Worm (Caenorhabditis elegans): ENCODE data around the gene F25E5.8.

Gene F25E5.8

DNA sequence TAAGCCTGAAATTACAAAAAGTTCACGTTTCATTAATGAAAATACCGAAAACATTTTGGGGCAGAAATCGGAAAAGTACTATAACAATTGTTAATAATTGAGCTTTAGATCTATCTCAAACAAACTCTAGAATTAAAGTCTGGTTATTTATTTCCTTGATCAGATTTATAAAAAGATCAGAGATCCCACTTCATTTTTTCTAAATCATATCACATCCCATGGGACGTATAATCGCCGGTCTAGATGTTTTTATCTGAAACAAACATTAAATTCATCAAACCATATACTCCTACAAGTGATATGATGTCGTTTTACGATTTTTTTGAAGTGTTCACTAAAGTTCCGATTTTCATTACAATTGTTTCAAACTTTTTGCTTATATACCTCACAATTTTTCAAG is 24.0 kb upstream of the F25E5.8 start, which contains the start of gene str-41:
TSS of gene str-41 (plus strand) at position 301 of the 400 bp plus-strand sequence.
- TF ChIP-seq ceh-63 (GFP tag; optimal IDR thresholded peaks at IDR 0.05) (no peak), efl-1 (optimal IDR thresholded peaks at IDR 0.05) (no peak), efl-1 (GFP tag; optimal IDR thresholded peaks at IDR 0.05 in 1 of 2) (peak in 1 of 2 experiments; percentile 13)

DNA sequence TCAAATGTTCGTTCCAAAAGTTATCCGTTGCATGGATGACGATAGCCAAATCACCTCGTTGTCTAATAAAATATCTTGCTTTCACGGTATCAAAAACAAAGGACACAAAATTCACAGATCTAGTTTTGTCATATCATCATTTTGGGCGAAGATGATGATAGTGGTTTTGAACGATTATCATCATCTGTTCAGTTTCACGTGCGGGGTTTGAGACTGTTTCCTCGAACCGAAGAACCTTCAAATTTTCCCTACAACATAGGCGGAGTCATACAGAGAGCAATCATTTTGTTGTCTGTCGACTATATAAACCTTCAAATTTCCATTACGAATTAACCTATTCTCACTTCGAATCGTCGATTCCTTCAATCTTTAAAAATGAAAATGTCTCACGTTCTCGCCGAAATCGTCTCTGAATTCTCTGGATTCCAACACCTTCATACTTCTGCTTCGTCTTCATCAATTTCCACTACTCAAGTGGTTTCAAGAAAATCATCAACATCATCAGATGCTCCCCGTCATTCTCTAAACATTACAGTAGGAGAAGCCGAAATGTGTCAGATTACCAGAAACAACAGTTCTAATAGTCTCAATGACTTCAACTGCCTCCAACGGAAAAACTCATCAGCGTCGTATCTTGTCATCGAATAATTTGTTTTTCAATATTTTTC is 22.5 kb upstream of the F25E5.8 start, which contains the start of gene F18E3.11:
TSS of gene F18E3.11 (plus strand) at position 376 of the 668 bp plus-strand sequence.
- TF ChIP-seq irx-1 (tag; optimal IDR thresholded peaks at IDR 0.05) (no peak), nhr-76 (tag; optimal IDR thresholded peaks at IDR 0.05) (no peak), nhr-85 (tag) (peak; percentile 90), nhr-20 (tag; optimal IDR thresholded peaks at IDR 0.05) (peak; percentile 88), snu-23 (GFP tag; optimal IDR thresholded peaks at IDR 0.05) (peak; percentile 69), C16A3.4 (tag; optimal IDR thresholded peaks at IDR 0.05) (no peak), zip-4 (GFP tag; optimal IDR thresholded peaks at IDR 0.05) (no peak), lin-35 (GFP tag; optimal IDR thresholded peaks at IDR 0.05) (peak in 1 of 2 experiments; percentile 26), tbx-2 (tag; optimal IDR thresholded peaks at IDR 0.05) (peak; percentile 47), efl-1 (optimal IDR thresholded peaks at IDR 0.05) (no peak), efl-1 (GFP tag; optimal IDR thresholded peaks at IDR 0.05 in 1 of 2) (peak in 1 of 2 experiments; percentile 91), skn-1 (tag; optimal IDR thresholded peaks at IDR 0.05) (peak; percentile 87), nhr-71 (tag; optimal IDR thresholded peaks at IDR 0.05) (peak; percentile 74), nhr-19 (GFP tag; conservative IDR thresholded peaks at IDR 0.05) (peak; percentile 86), blmp-1 (tag; optimal IDR thresholded peaks at IDR 0.05) (peak; percentile 67), mdl-1 (tag; optimal IDR thresholded peaks at IDR 0.05) (peak in 1 of 2 experiments; percentile 64), unc-130 (tag; optimal IDR thresholded peaks at IDR 0.05) (peak; percentile 16), grh-1 (GFP tag; IDR thresholded peaks at IDR 0.05) (0 out of 2 replicates have a peak, but pooled peaks have one; percentile 26), elt-3 (tag; optimal IDR thresholded peaks at IDR 0.05) (peak in 3 of 6 experiments; percentile 31 to 88 (median 60)), fkh-4 (tag; optimal IDR thresholded peaks at IDR 0.05; ENCODE audit: borderline replicate concordance) (no peak)

DNA sequence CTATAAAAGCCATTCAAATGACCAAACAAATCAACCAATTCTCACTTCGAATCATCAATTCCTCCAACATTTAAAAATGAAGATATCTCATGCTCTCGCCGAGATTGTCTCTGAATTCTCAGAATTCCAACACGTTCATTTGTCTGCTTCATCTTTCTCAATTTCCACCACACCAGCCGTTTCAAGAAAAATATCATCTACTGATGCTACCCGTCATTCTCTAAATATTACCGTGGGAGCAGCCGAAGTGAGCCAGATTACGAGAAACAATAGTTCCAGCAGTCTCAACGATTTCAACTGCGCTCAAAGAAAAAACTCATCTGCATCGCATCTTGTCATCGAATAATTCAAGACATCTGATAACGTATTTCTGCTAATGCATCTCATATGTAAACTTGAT is 20.8 kb upstream of the F25E5.8 start, which contains the start of gene F18E3.12:
TSS of gene F18E3.12 (plus strand) at position 77 of the 400 bp plus-strand sequence.
- no peak for TF ChIP-seq ceh-88 (GFP tag; IDR thresholded peaks at IDR 0.05)
- no peak for TF ChIP-seq ceh-82 (tag; optimal IDR thresholded peaks at IDR 0.05)
- TF ChIP-seq lin-35 (GFP tag; optimal IDR thresholded peaks at IDR 0.05), result peak in 1 of 2 experiments; percentile 12

DNA sequence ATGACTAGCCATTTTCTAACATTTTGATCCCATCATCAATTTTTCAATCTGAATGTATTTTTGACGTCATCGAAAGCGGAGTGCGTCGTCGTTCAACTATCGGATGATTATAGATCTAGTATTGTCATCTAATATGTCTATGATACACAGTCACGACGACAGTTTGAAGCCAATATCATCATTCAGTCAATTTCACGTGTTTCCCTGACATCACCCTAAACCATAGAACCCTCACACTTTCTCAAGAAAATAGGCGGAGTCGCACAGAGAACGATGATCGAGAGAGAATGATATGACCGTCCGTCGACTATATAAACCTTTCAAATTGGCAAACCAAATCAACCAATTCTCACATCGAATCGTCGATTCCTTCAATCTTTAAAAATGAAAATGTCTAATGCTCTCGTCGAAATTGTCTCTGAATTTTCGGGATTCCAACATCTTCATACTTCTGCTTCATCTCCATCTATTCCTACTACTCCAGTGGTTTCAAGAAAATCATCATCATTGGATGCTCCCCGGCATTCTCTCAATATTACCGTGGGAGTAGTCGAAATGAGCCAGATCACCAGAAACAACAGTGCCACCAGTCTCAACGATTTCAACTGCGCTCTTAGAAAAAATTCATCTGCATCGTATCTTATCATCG is 19.8 kb upstream of the F25E5.8 start, which contains the start of gene F18E3.13:
TSS of gene F18E3.13 (plus strand) at position 385 of the 649 bp plus-strand sequence.
- no peak for TF ChIP-seq sptf-1 (tag; optimal IDR thresholded peaks at IDR 0.05)
- no peak for TF ChIP-seq pag-3 (tag; optimal IDR thresholded peaks at IDR 0.05; ENCODE audit: borderline replicate concordance, insufficient read depth)
- TF ChIP-seq C16A3.4 (tag; optimal IDR thresholded peaks at IDR 0.05), result peak; percentile 43
- no peak for TF ChIP-seq swsn-7 (tag; optimal IDR thresholded peaks at IDR 0.05)
- TF ChIP-seq ceh-8 (GFP tag; optimal IDR thresholded peaks at IDR 0.05), result no peak
- no peak for TF ChIP-seq zag-1 (tag; optimal IDR thresholded peaks at IDR 0.05)
- no peak for TF ChIP-seq Y116A8C.19 (tag; optimal IDR thresholded peaks at IDR 0.05; ENCODE audit: borderline replicate concordance)
- no peak for TF ChIP-seq nhr-84 (tag; optimal IDR thresholded peaks at IDR 0.05)
- TF ChIP-seq hpl-2 (GFP tag; optimal IDR thresholded peaks at IDR 0.05), result no peak
- TF ChIP-seq egl-27 (tag; optimal IDR thresholded peaks at IDR 0.05), result no peak
- TF ChIP-seq fkh-10 (GFP tag; optimal IDR thresholded peaks at IDR 0.05), result no peak
- no peak for TF ChIP-seq ceh-63 (GFP tag; optimal IDR thresholded peaks at IDR 0.05)
- TF ChIP-seq C04F5.9 (tag; optimal IDR thresholded peaks at IDR 0.05), result no peak
- TF ChIP-seq nhr-71 (tag; optimal IDR thresholded peaks at IDR 0.05), result peak; percentile 88
- TF ChIP-seq nhr-19 (GFP tag; conservative IDR thresholded peaks at IDR 0.05), result peak; percentile 97
- no peak for TF ChIP-seq mab-9 (GFP tag; IDR thresholded peaks at IDR 0.05)
- TF ChIP-seq zip-4 (GFP tag; optimal IDR thresholded peaks at IDR 0.05), result no peak
- TF ChIP-seq unc-98 (GFP tag; IDR thresholded peaks at IDR 0.05), result no peak
- TF ChIP-seq lin-39 (tag; optimal IDR thresholded peaks at IDR 0.05), result no peak
- peak in 1 of 3 experiments; percentile 24 for TF ChIP-seq dpl-1 (GFP tag; optimal IDR thresholded peaks at IDR 0.05)
- TF ChIP-seq ztf-4 (tag; optimal IDR thresholded peaks at IDR 0.05), result peak; percentile 50
- TF ChIP-seq elt-3 (tag; optimal IDR thresholded peaks at IDR 0.05), result peak in 5 of 6 experiments; percentile 43 to 97 (median 69)
- no peak for TF ChIP-seq nhr-12 (tag; optimal IDR thresholded peaks at IDR 0.05)
- TF ChIP-seq fkh-8 (tag; optimal IDR thresholded peaks at IDR 0.05), result no peak
- no peak for TF ChIP-seq lsy-2 (tag; optimal IDR thresholded peaks at IDR 0.05)
- no peak for TF ChIP-seq ztf-11 (tag; optimal IDR thresholded peaks at IDR 0.05)
- no peak for TF ChIP-seq vab-15 (tag; optimal IDR thresholded peaks at IDR 0.05)
